Fruit fly (Drosophila melanogaster): ENCODE measurements around the gene Scsalpha2.

The Scsalpha2 gene

DNA sequence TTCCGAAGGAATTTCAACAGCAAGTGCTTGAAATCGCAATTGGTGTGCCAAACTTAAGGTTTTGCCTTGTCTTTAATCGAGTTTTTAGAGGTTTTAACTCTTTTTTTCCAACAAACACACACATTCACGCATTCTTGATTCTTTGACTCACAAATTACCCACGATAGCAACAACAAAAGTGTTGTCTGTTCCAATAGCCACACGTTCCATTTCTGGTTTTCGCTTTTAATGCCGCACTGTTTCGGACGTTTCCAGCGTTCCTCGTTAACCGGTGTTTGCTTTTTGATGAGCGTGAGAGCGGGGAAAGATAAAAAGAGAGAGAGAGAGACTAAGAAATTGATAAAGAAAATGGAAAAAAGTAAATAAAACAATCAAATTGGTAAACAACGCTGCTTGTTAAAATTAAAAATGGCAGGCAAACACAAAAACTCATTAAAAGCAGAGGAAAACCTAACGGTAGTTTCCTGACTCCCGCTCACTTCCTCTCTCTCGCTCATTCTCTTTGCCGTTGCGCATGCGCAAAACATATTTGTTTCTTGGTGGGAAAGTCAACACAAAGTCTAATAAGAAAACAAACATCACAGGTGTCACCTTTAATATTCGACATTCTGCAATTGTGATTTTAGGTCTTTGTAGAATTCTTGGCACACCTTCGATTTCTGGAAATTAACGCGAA is 1.1 kb upstream of the Scsalpha2 start (continued):
- TF ChIP-seq da (GFP tag; optimal IDR thresholded peaks at IDR 0.05) (no peak), chinmo (GFP tag; IDR thresholded peaks at IDR 0.05; ENCODE audit: partially characterized antibody) (peak; percentile 5; the same call in 1 of the 4 replicates), unpg (GFP tag; optimal IDR thresholded peaks at IDR 0.05) (peak; percentile 64), kah (GFP tag; optimal IDR thresholded peaks at IDR 0.05) (peak; percentile 69), phol (tag; optimal IDR thresholded peaks at IDR 0.05) (peak; percentile 36), CG12769 (tag; optimal IDR thresholded peaks at IDR 0.05) (peak; percentile 49), Doc2 (GFP tag; IDR thresholded peaks at IDR 0.05) (no peak), Blimp-1 (GFP tag; optimal IDR thresholded peaks at IDR 0.05) (peak; percentile 76), Hand (GFP tag; optimal IDR thresholded peaks at IDR 0.05) (peak; percentile 9), Spps (tag; optimal IDR thresholded peaks at IDR 0.05) (peak; percentile 72), Dek (tag; optimal IDR thresholded peaks at IDR 0.05) (no peak), CG17612 (GFP tag; IDR thresholded peaks at IDR 0.05) (no peak), CG6254 (GFP tag; optimal IDR thresholded peaks at IDR 0.05) (peak; percentile 76), p53 (GFP tag; optimal IDR thresholded peaks at IDR 0.05) (peak; percentile 61), D19B (GFP tag; optimal IDR thresholded peaks at IDR 0.05) (peak; percentile 25), NfI (GFP tag; optimal IDR thresholded peaks at IDR 0.05) (peak; percentile 36), Dbx (GFP tag; IDR thresholded peaks at IDR 0.05) (no peak), CG7745 (tag; optimal IDR thresholded peaks at IDR 0.05) (peak; percentile 66), CG7786 (GFP tag; optimal IDR thresholded peaks at IDR 0.05) (peak; percentile 26), ftz-f1 (GFP tag; optimal IDR thresholded peaks at IDR 0.05) (no peak), CG9215 (GFP tag; IDR thresholded peaks at IDR 0.05) (no peak), twi (tag; optimal IDR thresholded peaks at IDR 0.05) (peak; percentile 59), CG4617 (GFP tag; optimal IDR thresholded peaks at IDR 0.05; ENCODE audit: borderline replicate concordance) (no peak), CG15696 (tag; optimal IDR thresholded peaks at IDR 0.05) (peak; percentile 80), CG3281 (GFP tag; optimal IDR thresholded peaks at IDR 0.05) (peak; percentile 67), tna (GFP tag; IDR thresholded peaks at IDR 0.05; ENCODE audit: partially characterized antibody) (no peak), Antp (GFP tag; optimal IDR thresholded peaks at IDR 0.05) (peak; percentile 26), Max (GFP tag; optimal IDR thresholded peaks at IDR 0.05) (peak; percentile 14), CG31224 (GFP tag; IDR thresholded peaks at IDR 0.05) (no peak), sim (GFP tag; IDR thresholded peaks at IDR 0.05) (no peak), wdn (GFP tag; IDR thresholded peaks at IDR 0.05) (no peak), Rfx (GFP tag; IDR thresholded peaks at IDR 0.05) (peak; percentile 59; the same call in 1 of the 2 replicates), lmd (GFP tag; IDR thresholded peaks at IDR 0.05) (no peak), crol (GFP tag; IDR thresholded peaks at IDR 0.05) (peak; percentile 25; the same call in 1 of the 2 replicates), CG6175 (GFP tag; IDR thresholded peaks at IDR 0.05) (no peak), inv (GFP tag; IDR thresholded peaks at IDR 0.05; ENCODE audit: partially characterized antibody) (no peak), scrt (GFP tag; optimal IDR thresholded peaks at IDR 0.05) (peak; percentile 32), Kr (GFP tag; optimal IDR thresholded peaks at IDR 0.05) (peak; percentile 77), crp (GFP tag; optimal IDR thresholded peaks at IDR 0.05) (no peak), bsh (GFP tag; optimal IDR thresholded peaks at IDR 0.05) (peak in 1 of 2 experiments; percentile 73), gro (GFP tag; optimal IDR thresholded peaks at IDR 0.05) (peak; percentile 3), CG7372 (GFP tag; IDR thresholded peaks at IDR 0.05) (no peak), zfh2 (GFP tag; optimal IDR thresholded peaks at IDR 0.05) (no peak), Hey (tag; optimal IDR thresholded peaks at IDR 0.05) (peak; percentile 39), Bgb (GFP tag; IDR thresholded peaks at IDR 0.05; ENCODE audit: partially characterized antibody) (no peak), oc (tag; optimal IDR thresholded peaks at IDR 0.05) (peak; percentile 48), CG7357 (GFP tag; IDR thresholded peaks at IDR 0.05) (no peak), CTCF (GFP tag; optimal IDR thresholded peaks at IDR 0.05) (peak; percentile 29), CG9817 (tag; optimal IDR thresholded peaks at IDR 0.05) (no peak)

Measured in whole organism, embryonic.